Fruit fly (Drosophila melanogaster) whole organism, embryonic: ENCODE data around the gene HHEX.

Experiments
- Antp ChIP-seq: fragments of 200-800 bp; sonication (Bioruptor generic); optimal IDR thresholded peaks from 3 replicates; lab custom pipeline; 2016; ENCODE audit warnings: missing biosample characterization, missing genetic modification characterization
- Bgb ChIP-seq: fragments of 200-800 bp; sonication (Bioruptor generic); IDR thresholded peaks from 2 replicates; pipeline ENCODE4 v1.3.6; 2022; ENCODE audit warnings: missing biosample characterization, missing genetic modification characterization; ENCODE audit not compliant: partially characterized antibody
- CG12659 ChIP-seq: fragments of 200-800 bp; sonication (Bioruptor generic); optimal IDR thresholded peaks from 3 replicates; lab custom pipeline; 2017; ENCODE audit warnings: mild to moderate bottlenecking, missing biosample characterization, missing genetic modification reagents, missing genetic modification characterization
- CG12942 ChIP-seq: fragments of 200-800 bp; sonication (Bioruptor generic); optimal IDR thresholded peaks from 3 replicates; lab custom pipeline; 2016; ENCODE audit warnings: missing biosample characterization, missing genetic modification characterization
- CG13287 ChIP-seq: fragments of 200-800 bp; sonication (Bioruptor generic); IDR thresholded peaks from 2 replicates; pipeline ENCODE4 v1.3.6; 2022; ENCODE audit warnings: missing biosample characterization, missing genetic modification characterization; ENCODE audit not compliant: partially characterized antibody
- CG14667 ChIP-seq: fragments of 200-800 bp; sonication (Bioruptor generic); IDR thresholded peaks from 2 replicates; pipeline ENCODE4 v1.3.6; 2022; ENCODE audit warnings: missing biosample characterization, missing genetic modification characterization
- CG14710 ChIP-seq: fragments of 200-800 bp; sonication (Bioruptor generic); optimal IDR thresholded peaks from 3 replicates; lab custom pipeline; 2019; ENCODE audit warnings: missing biosample characterization, mild to moderate bottlenecking, missing genetic modification characterization, moderate library complexity
- CG15269 ChIP-seq: fragments of 200-800 bp; sonication (Bioruptor generic); optimal IDR thresholded peaks from 2 replicates; lab custom pipeline; 2018; ENCODE audit warnings: missing biosample characterization, mild to moderate bottlenecking, missing genetic modification characterization, moderate library complexity
- CG15696 ChIP-seq: fragments of 200-800 bp; sonication (Bioruptor generic); optimal IDR thresholded peaks from 2 replicates; lab custom pipeline; 2019; ENCODE audit warnings: missing biosample characterization, mild to moderate bottlenecking, missing genetic modification characterization, moderate library complexity
- CG16813 ChIP-seq: fragments of 200-800 bp; sonication (Bioruptor generic); IDR thresholded peaks from 3 replicates; pipeline ENCODE4 v1.3.6; 2022; ENCODE audit warnings: missing biosample characterization, missing genetic modification characterization; ENCODE audit not compliant: partially characterized antibody
- CG16815 ChIP-seq: fragments of 200-800 bp; sonication (Bioruptor generic); optimal IDR thresholded peaks from 3 replicates; lab custom pipeline; 2017; ENCODE audit warnings: missing biosample characterization, mild to moderate bottlenecking, missing genetic modification characterization
- CG2116 ChIP-seq: fragments of 200-800 bp; sonication (Bioruptor generic); optimal IDR thresholded peaks from 3 replicates; lab custom pipeline; 2018; ENCODE audit warnings: missing biosample characterization, mild to moderate bottlenecking, missing genetic modification characterization
- CG2199 ChIP-seq: fragments of 200-800 bp; sonication (Bioruptor generic); IDR thresholded peaks from 3 replicates; pipeline ENCODE4 v1.3.6; 2022; ENCODE audit warnings: missing biosample characterization, missing genetic modification characterization
- CG31388 ChIP-seq: fragments of 200-800 bp; sonication (Bioruptor generic); optimal IDR thresholded peaks from 2 replicates; lab custom pipeline; 2016; ENCODE audit warnings: missing biosample characterization, missing genetic modification characterization
- CG3281 ChIP-seq: fragments of 200-800 bp; sonication (Bioruptor generic); optimal IDR thresholded peaks from 3 replicates; lab custom pipeline; 2017; ENCODE audit warnings: missing biosample characterization, mild to moderate bottlenecking, missing genetic modification characterization
- CG3995 ChIP-seq: fragments of 200-800 bp; sonication (Bioruptor generic); optimal IDR thresholded peaks from 3 replicates; lab custom pipeline; 2016; ENCODE audit warnings: missing biosample characterization, missing genetic modification characterization
- CG42726 ChIP-seq: fragments of 200-800 bp; sonication (Bioruptor generic); IDR thresholded peaks from 2 replicates; pipeline ENCODE4 v1.3.6; 2022; ENCODE audit warnings: missing biosample characterization, missing genetic modification characterization; ENCODE audit not compliant: partially characterized antibody
- CG7786 ChIP-seq: fragments of 200-800 bp; sonication (Bioruptor generic); optimal IDR thresholded peaks from 2 replicates; lab custom pipeline; 2016; ENCODE audit warnings: missing biosample characterization, missing genetic modification characterization
- CG8089 ChIP-seq: fragments of 200-800 bp; sonication (Bioruptor generic); optimal IDR thresholded peaks from 3 replicates; lab custom pipeline; 2016; ENCODE audit warnings: missing biosample characterization, missing genetic modification characterization
- CG8388 ChIP-seq: fragments of 200-800 bp; sonication (Bioruptor generic); optimal IDR thresholded peaks from 2 replicates; lab custom pipeline; 2019; ENCODE audit warnings: missing biosample characterization, mild to moderate bottlenecking, missing genetic modification characterization, moderate library complexity
- CG8924 ChIP-seq: fragments of 200-800 bp; optimal IDR thresholded peaks from 3 replicates; lab custom pipeline; 2019; ENCODE audit warnings: missing biosample characterization, mild to moderate bottlenecking, missing genetic modification characterization, moderate library complexity
- Dip3 ChIP-seq: fragments of 200-800 bp; sonication (Bioruptor generic); optimal IDR thresholded peaks from 3 replicates; lab custom pipeline; 2016; ENCODE audit warnings: missing biosample characterization, missing genetic modification characterization
- Drgx ChIP-seq: fragments of 200-800 bp; sonication (Bioruptor generic); IDR thresholded peaks from 2 replicates; pipeline ENCODE4 v1.3.6; 2022; ENCODE audit warnings: missing biosample characterization, missing genetic modification characterization
- Lpt ChIP-seq: fragments of >200 bp; optimal IDR thresholded peaks from 2 replicates; lab custom pipeline; 2018; ENCODE audit warnings: missing biosample characterization, missing genetic modification characterization
- Med ChIP-seq: fragments of 200-800 bp; sonication (Bioruptor generic); peaks from one replicate; lab custom pipeline; 2016; ENCODE audit warnings: missing biosample characterization, missing genetic modification characterization, mild to moderate bottlenecking, inconsistent platforms, moderate library complexity
- Nf-YA ChIP-seq: fragments of 200-800 bp; sonication (Bioruptor generic); IDR thresholded peaks from 2 replicates; pipeline ENCODE4 v1.3.6; 2022; ENCODE audit warnings: missing biosample characterization, missing genetic modification characterization
- Ravus ChIP-seq: fragments of 200-800 bp; sonication (Bioruptor generic); IDR thresholded peaks from 2 replicates; pipeline ENCODE4 v1.3.6; 2022; ENCODE audit warnings: missing biosample characterization, missing genetic modification characterization
- Spps ChIP-seq: fragments of 200-800 bp; sonication (Bioruptor generic); optimal IDR thresholded peaks from 2 replicates; lab custom pipeline; 2018; ENCODE audit warnings: missing biosample characterization, mild to moderate bottlenecking, missing genetic modification characterization
- Sry-β ChIP-seq: fragments of 200-800 bp; sonication (Bioruptor generic); optimal IDR thresholded peaks from 2 replicates; lab custom pipeline; 2018; ENCODE audit warnings: missing biosample characterization, mild to moderate bottlenecking, missing genetic modification characterization, moderate library complexity
- Vsx1 ChIP-seq: fragments of 200-800 bp; sonication (Bioruptor generic); optimal IDR thresholded peaks from 2 replicates; lab custom pipeline; 2017; ENCODE audit warnings: missing biosample characterization, mild to moderate bottlenecking, missing genetic modification characterization, missing genetic modification reagents
- amos ChIP-seq: fragments of 200-800 bp; sonication (Bioruptor generic); IDR thresholded peaks from 2 replicates; pipeline ENCODE4 v1.3.6; 2022; ENCODE audit warnings: missing biosample characterization, missing genetic modification characterization; ENCODE audit not compliant: partially characterized antibody
- bigmax ChIP-seq: fragments of 200-800 bp; sonication (Bioruptor generic); optimal IDR thresholded peaks from 2 replicates; lab custom pipeline; 2018; ENCODE audit warnings: missing biosample characterization, mild to moderate bottlenecking, missing genetic modification characterization
- chinmo ChIP-seq: fragments of 200-800 bp; sonication (Bioruptor generic); IDR thresholded peaks from 4 replicates; pipeline ENCODE4 v1.3.6; 2022; ENCODE audit warnings: missing biosample characterization, missing genetic modification characterization; ENCODE audit not compliant: partially characterized antibody
- disco-r ChIP-seq: fragments of 200-800 bp; sonication (Bioruptor generic); optimal IDR thresholded peaks from 2 replicates; lab custom pipeline; 2016; ENCODE audit warnings: missing biosample characterization, missing genetic modification characterization
- dpn ChIP-seq, 2 experiments: fragments of 200-800 bp; sonication (Bioruptor generic); optimal IDR thresholded peaks; 3 replicates each; lab custom pipeline; 2016; ENCODE audit warnings: missing biosample characterization in 2 of 2, missing genetic modification characterization in 2 of 2
- ems ChIP-seq: fragments of 200-800 bp; sonication (Bioruptor generic); optimal IDR thresholded peaks from 3 replicates; lab custom pipeline; 2016; ENCODE audit warnings: missing biosample characterization, missing genetic modification characterization
- exex ChIP-seq: fragments of 200-800 bp; sonication (Bioruptor generic); optimal IDR thresholded peaks from 4 replicates; lab custom pipeline; 2018; ENCODE audit warnings: missing biosample characterization, mild to moderate bottlenecking, missing genetic modification characterization, moderate library complexity
- fu2 ChIP-seq: fragments of 200-800 bp; sonication (Bioruptor generic); optimal IDR thresholded peaks from 2 replicates; lab custom pipeline; 2016; ENCODE audit warnings: missing biosample characterization, missing genetic modification characterization
- knrl ChIP-seq: fragments of 200-800 bp; sonication (Bioruptor generic); IDR thresholded peaks from 3 replicates; pipeline ENCODE4 v1.3.6; 2022; ENCODE audit warnings: missing biosample characterization, missing genetic modification characterization; ENCODE audit not compliant: partially characterized antibody
- mam ChIP-seq: fragments of 200-800 bp; sonication (Bioruptor generic); optimal IDR thresholded peaks from 3 replicates; lab custom pipeline; 2016; ENCODE audit warnings: missing biosample characterization, missing genetic modification characterization
- mld ChIP-seq: fragments of 200-800 bp; sonication (Bioruptor generic); IDR thresholded peaks from 3 replicates; pipeline ENCODE4 v1.3.6; 2022; ENCODE audit warnings: missing biosample characterization, missing genetic modification characterization; ENCODE audit not compliant: partially characterized antibody
- ro ChIP-seq: fragments of 200-800 bp; sonication (Bioruptor generic); IDR thresholded peaks from 2 replicates; pipeline ENCODE4 v1.3.6; 2022; ENCODE audit warnings: missing biosample characterization, missing genetic modification characterization
- row ChIP-seq: fragments of 200-800 bp; sonication (Bioruptor generic); IDR thresholded peaks from 3 replicates; pipeline ENCODE4 v1.3.6; 2022; ENCODE audit warnings: missing biosample characterization, missing genetic modification characterization
- sob ChIP-seq: fragments of 200-800 bp; sonication (Bioruptor generic); IDR thresholded peaks from 2 replicates; pipeline ENCODE4 v1.3.6; 2022; ENCODE audit warnings: missing biosample characterization, missing genetic modification characterization
- tio ChIP-seq: fragments of 200-800 bp; sonication (Bioruptor generic); optimal IDR thresholded peaks from 2 replicates; lab custom pipeline; 2017; ENCODE audit warnings: missing biosample characterization, missing genetic modification characterization, inconsistent platforms
- tll ChIP-seq, 2 experiments: fragments of 200-800 bp in 1 of 2; fragments of >200 bp in 1 of 2; sonication (Bioruptor generic) in 1 of 2; optimal IDR thresholded peaks; 2 replicates each; lab custom pipeline; 2017 to 2019; ENCODE audit warnings: missing biosample characterization in 2 of 2, missing genetic modification characterization in 2 of 2, mild to moderate bottlenecking in 1 of 2, moderate library complexity in 1 of 2
- vfl ChIP-seq: fragments of 200-800 bp; sonication (Bioruptor generic); optimal IDR thresholded peaks from 2 replicates; lab custom pipeline; 2016; ENCODE audit warnings: missing biosample characterization, missing genetic modification characterization
- zen2 ChIP-seq: fragments of 200-800 bp; sonication (Bioruptor generic); IDR thresholded peaks from 3 replicates; pipeline ENCODE4 v1.3.6; 2022; ENCODE audit warnings: missing biosample characterization, missing genetic modification characterization; ENCODE audit not compliant: partially characterized antibody
- zfh2 ChIP-seq: fragments of 200-800 bp; sonication (Bioruptor generic); optimal IDR thresholded peaks from 2 replicates; lab custom pipeline; 2016; ENCODE audit warnings: missing biosample characterization, missing genetic modification characterization

The HHEX gene

DNA sequence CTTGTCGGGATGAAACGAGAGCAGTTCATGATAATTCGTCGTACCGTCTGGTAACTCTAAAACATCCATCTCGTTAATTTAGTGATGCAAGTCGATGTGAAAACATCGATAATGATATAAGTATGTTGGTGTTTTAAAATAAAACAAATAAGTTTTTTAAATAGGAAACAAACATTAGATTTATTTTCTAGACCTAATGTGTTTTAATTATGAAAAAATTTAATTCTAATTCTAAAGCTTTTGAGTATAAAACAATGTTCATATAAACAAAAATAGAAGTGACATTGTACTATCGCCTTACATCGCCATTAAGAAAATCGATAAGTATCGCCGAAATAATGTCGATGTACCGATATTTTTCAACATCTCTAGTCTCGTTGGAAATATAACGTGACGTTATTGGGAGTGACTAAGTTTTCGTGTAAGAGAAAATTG lies 30.3 kb upstream of the HHEX start, which contains the start of gene Rab11 (continued):
- TF ChIP-seq CG15696 (tag; lab: Kevin White, UChicago): peak; percentile 57
- no peak for TF ChIP-seq Lpt (GFP tag; lab: Kevin White, UChicago)
- TF ChIP-seq Ravus (GFP tag; lab: Robert Waterston, UW): no peak
- TF ChIP-seq Antp: peak; percentile 4
- peak; percentile 2 for TF ChIP-seq CG12942 (GFP tag; lab: Kevin White, UChicago)
- TF ChIP-seq CG13287 (GFP tag; lab: Robert Waterston, UW): peak; percentile 89
- peak; percentile 83 for TF ChIP-seq row (GFP tag; lab: Robert Waterston, UW)
- TF ChIP-seq fu2 (GFP tag; lab: Kevin White, UChicago): peak; percentile 20
- TF ChIP-seq CG31388 (GFP tag; lab: Kevin White, UChicago): no peak
- TF ChIP-seq Drgx (GFP tag; lab: Robert Waterston, UW): no peak
- peak; percentile 35 for TF ChIP-seq mam (GFP tag; lab: Kevin White, UChicago)
- TF ChIP-seq CG7786 (GFP tag; lab: Kevin White, UChicago): no peak
- no peak for TF ChIP-seq Sry-β (GFP tag; lab: Kevin White, UChicago)
- peak; percentile 21 for TF ChIP-seq CG8388 (GFP tag; lab: Kevin White, UChicago)
- no peak for TF ChIP-seq ro (GFP tag; lab: Robert Waterston, UW)
- TF ChIP-seq Nf-YA: 0 out of 2 replicates have a peak, but pooled peaks have one; percentile 6
- peak; percentile 79 for TF ChIP-seq CG14710 (tag; lab: Kevin White, UChicago)
- TF ChIP-seq CG2116 (GFP tag; lab: Kevin White, UChicago): peak; percentile 92
- TF ChIP-seq CG14667 (GFP tag; lab: Robert Waterston, UW): no peak
- TF ChIP-seq CG3281 (GFP tag; lab: Kevin White, UChicago): no peak
- TF ChIP-seq Bgb: peak; percentile 91
- no peak for TF ChIP-seq vfl (GFP tag; lab: Kevin White, UChicago)
- TF ChIP-seq mld (GFP tag; lab: Robert Waterston, UW): peak; percentile 77
- peak; percentile 3 for TF ChIP-seq CG16815
- no peak for TF ChIP-seq Spps
- peak in 1 of 2 experiments; percentile 47 for TF ChIP-seq dpn (GFP tag; optimal IDR thresholded peaks at IDR 0.05; lab: Kevin White, UChicago)
- TF ChIP-seq CG8924 (tag; lab: Kevin White, UChicago): peak; percentile 73
- TF ChIP-seq CG42726 (GFP tag; lab: Robert Waterston, UW): peak; percentile 34; the same call in 1 of the 2 replicates
- TF ChIP-seq CG16813 (GFP tag; lab: Robert Waterston, UW): peak; percentile 91
- peak; percentile 23 for TF ChIP-seq zfh2 (GFP tag; lab: Kevin White, UChicago)
- no peak for TF ChIP-seq CG8089 (GFP tag; lab: Kevin White, UChicago)
- TF ChIP-seq bigmax (GFP tag; lab: Kevin White, UChicago): no peak
- TF ChIP-seq exex (tag; lab: Kevin White, UChicago): peak; percentile 51
- TF ChIP-seq amos (GFP tag; lab: Robert Waterston, UW): peak; percentile 91
- TF ChIP-seq CG12659: peak; percentile 56
- TF ChIP-seq knrl (GFP tag; lab: Robert Waterston, UW): peak; percentile 96
- no peak for TF ChIP-seq tio (GFP tag; lab: Kevin White, UChicago)
- TF ChIP-seq sob: peak; percentile 37; the same call in 1 of the 2 replicates
- peak; percentile 81; the same call in 1 of the 3 replicates for TF ChIP-seq zen2 (GFP tag; lab: Robert Waterston, UW)
- peak; percentile 61; the same call in 3 of the 4 replicates for TF ChIP-seq chinmo (GFP tag; lab: Robert Waterston, UW)
- no peak for TF ChIP-seq disco-r (GFP tag; lab: Kevin White, UChicago)
- TF ChIP-seq tll (GFP tag; optimal IDR thresholded peaks at IDR 0.05; lab: Kevin White, UChicago): peak in 1 of 2 experiments; percentile 11
- peak; percentile 3 for TF ChIP-seq Dip3 (GFP tag; lab: Kevin White, UChicago)
- TF ChIP-seq Vsx1 (GFP tag; lab: Kevin White, UChicago): peak; percentile 28
- TF ChIP-seq CG3995 (GFP tag; lab: Kevin White, UChicago): peak; percentile 74
- TF ChIP-seq ems: peak; percentile 68
- TF ChIP-seq Med: peak; percentile 57
- TF ChIP-seq CG15269 (tag; lab: Kevin White, UChicago): peak; percentile 45
- TF ChIP-seq CG2199 (GFP tag; lab: Robert Waterston, UW): no peak
